Worm (Caenorhabditis elegans): Measurements from ENCODE around the gene lec-8.

The lec-8 gene

DNA sequence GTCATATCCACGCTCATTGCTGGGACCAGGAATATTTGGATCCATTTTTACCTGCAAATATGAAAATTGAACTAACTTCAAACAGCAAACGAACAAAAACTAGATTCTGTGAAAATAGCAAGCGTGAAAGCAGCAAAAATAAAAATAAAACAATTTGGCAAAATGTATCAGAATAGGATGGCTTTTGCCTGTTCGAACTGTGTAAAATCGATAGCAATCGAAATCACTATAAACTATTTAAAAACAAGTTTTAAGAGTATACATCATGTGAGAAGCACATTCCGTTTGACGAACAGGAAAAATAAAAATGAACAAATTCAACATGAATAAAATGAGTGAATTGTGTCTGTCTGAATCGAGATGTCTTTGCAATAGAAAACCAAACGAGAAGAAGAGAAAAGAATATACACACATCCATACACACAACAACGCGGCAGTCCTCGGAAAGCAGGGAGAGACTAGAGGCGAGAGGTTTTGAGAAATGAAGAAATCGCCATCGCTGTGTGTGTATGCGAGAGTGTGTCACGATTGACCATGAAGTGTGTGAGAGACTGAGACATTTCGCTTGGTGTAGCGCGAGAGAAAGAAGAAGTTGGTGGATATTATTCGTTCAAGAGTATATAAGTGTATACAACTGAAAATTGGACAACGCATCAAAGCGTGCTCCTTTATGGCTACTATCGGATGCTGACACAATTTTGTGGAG, 49.2 kb downstream of the lec-8 start, which contains the start of gene phf-34 (continued):
- TF ChIP-seq unc-86 (tag; optimal IDR thresholded peaks at IDR 0.05) (no peak), C38D4.7 (GFP tag; optimal IDR thresholded peaks at IDR 0.05) (no peak), sdc-2 (tag; optimal IDR thresholded peaks at IDR 0.05) (peak; percentile 58), hlh-13 (GFP tag; optimal IDR thresholded peaks at IDR 0.05) (no peak)

All from whole organism, late embryonic.